Fruit fly (Drosophila melanogaster) whole organism, embryonic: Measurements from ENCODE around the gene CG11342.

ENCODE experiments used
- Blimp-1 ChIP-seq: fragments of 200-800 bp; sonication (Bioruptor generic); optimal IDR thresholded peaks from 3 replicates; lab custom pipeline; 2018; ENCODE audit warnings: missing biosample characterization, missing genetic modification characterization, mild to moderate bottlenecking, moderate library complexity, missing genetic modification reagents
- Bteb2 ChIP-seq: fragments of 200-800 bp; sonication (Bioruptor generic); optimal IDR thresholded peaks from 2 replicates; lab custom pipeline; 2016; ENCODE audit warnings: missing biosample characterization, missing genetic modification characterization
- CG10274 ChIP-seq: fragments of 200-800 bp; sonication (Bioruptor generic); optimal IDR thresholded peaks from 3 replicates; lab custom pipeline; 2017; ENCODE audit warnings: missing biosample characterization, mild to moderate bottlenecking, missing genetic modification characterization
- CG12391 ChIP-seq: fragments of 200-800 bp; sonication (Bioruptor generic); optimal IDR thresholded peaks from 3 replicates; lab custom pipeline; 2018; ENCODE audit warnings: missing biosample characterization, mild to moderate bottlenecking, missing genetic modification characterization, moderate library complexity
- CG12942 ChIP-seq: fragments of 200-800 bp; sonication (Bioruptor generic); optimal IDR thresholded peaks from 3 replicates; lab custom pipeline; 2016; ENCODE audit warnings: missing biosample characterization, missing genetic modification characterization
- CG13424 ChIP-seq: fragments of 200-800 bp; sonication (Bioruptor generic); optimal IDR thresholded peaks from 2 replicates; lab custom pipeline; 2019; ENCODE audit warnings: missing biosample characterization, mild to moderate bottlenecking, missing genetic modification characterization, moderate library complexity
- CG13775 ChIP-seq: fragments of 200-800 bp; sonication (Bioruptor generic); optimal IDR thresholded peaks from 3 replicates; lab custom pipeline; 2017; ENCODE audit warnings: missing biosample characterization, mild to moderate bottlenecking, missing genetic modification characterization
- CG13894 ChIP-seq: fragments of 200-800 bp; sonication (Bioruptor generic); optimal IDR thresholded peaks from 3 replicates; lab custom pipeline; 2018; ENCODE audit warnings: missing biosample characterization, mild to moderate bottlenecking, missing genetic modification characterization, moderate library complexity
- CG14014 ChIP-seq: fragments of 200-800 bp; sonication (Bioruptor generic); IDR thresholded peaks from 2 replicates; pipeline ENCODE4 v1.3.6; 2022; ENCODE audit warnings: missing biosample characterization, missing genetic modification characterization
- CG15696 ChIP-seq: fragments of 200-800 bp; sonication (Bioruptor generic); optimal IDR thresholded peaks from 2 replicates; lab custom pipeline; 2019; ENCODE audit warnings: missing biosample characterization, mild to moderate bottlenecking, missing genetic modification characterization, moderate library complexity
- CG17829 ChIP-seq: fragments of 200-800 bp; optimal IDR thresholded peaks from 2 replicates; lab custom pipeline; 2019; ENCODE audit warnings: missing biosample characterization, mild to moderate bottlenecking, missing genetic modification characterization, moderate library complexity
- CG18619 ChIP-seq: fragments of 200-800 bp; sonication (Bioruptor generic); optimal IDR thresholded peaks from 3 replicates; lab custom pipeline; 2017; ENCODE audit warnings: missing biosample characterization, mild to moderate bottlenecking, missing genetic modification characterization
- CG2120 ChIP-seq: fragments of 200-800 bp; sonication (Bioruptor generic); optimal IDR thresholded peaks from 3 replicates; lab custom pipeline; 2016; ENCODE audit warnings: missing biosample characterization, missing genetic modification characterization
- CG34224 ChIP-seq: fragments of 200-800 bp; sonication (Bioruptor generic); IDR thresholded peaks from 3 replicates; pipeline ENCODE4 v1.3.6; 2022; ENCODE audit warnings: missing biosample characterization, missing genetic modification characterization; ENCODE audit not compliant: partially characterized antibody
- CG4328 ChIP-seq: fragments of 200-800 bp; sonication (Bioruptor generic); optimal IDR thresholded peaks from 3 replicates; lab custom pipeline; 2017; ENCODE audit warnings: missing biosample characterization, missing genetic modification reagents, missing genetic modification characterization
- CG4424 ChIP-seq: fragments of 200-800 bp; sonication (Bioruptor generic); optimal IDR thresholded peaks from 3 replicates; lab custom pipeline; 2016; ENCODE audit warnings: missing biosample characterization, missing genetic modification characterization
- CG6683 ChIP-seq: fragments of 200-800 bp; sonication (Bioruptor generic); optimal IDR thresholded peaks from 2 replicates; lab custom pipeline; 2017; ENCODE audit warnings: missing biosample characterization, mild to moderate bottlenecking, missing genetic modification characterization, missing genetic modification reagents
- CG6854 ChIP-seq: fragments of 200-800 bp; sonication (Bioruptor generic); optimal IDR thresholded peaks from 3 replicates; lab custom pipeline; 2017; ENCODE audit warnings: missing biosample characterization, mild to moderate bottlenecking, missing genetic modification characterization
- CG7556 ChIP-seq: fragments of 200-800 bp; sonication (Bioruptor generic); optimal IDR thresholded peaks from 2 replicates; lab custom pipeline; 2017; ENCODE audit warnings: missing biosample characterization, mild to moderate bottlenecking, missing genetic modification characterization
- CG9932 ChIP-seq: fragments of 200-800 bp; sonication (Bioruptor generic); IDR thresholded peaks from 2 replicates; pipeline ENCODE4 v1.3.6; 2022; ENCODE audit warnings: missing biosample characterization, missing genetic modification characterization
- D19B ChIP-seq: fragments of 200-800 bp; sonication (Bioruptor generic); optimal IDR thresholded peaks from 2 replicates; lab custom pipeline; 2017; ENCODE audit warnings: missing biosample characterization, mild to moderate bottlenecking, missing genetic modification characterization
- Dll ChIP-seq: fragments of 200-800 bp; sonication (Bioruptor generic); IDR thresholded peaks from 4 replicates; pipeline ENCODE4 v1.3.6; 2022; ENCODE audit warnings: missing biosample characterization, missing genetic modification characterization; ENCODE audit not compliant: partially characterized antibody
- Fer1 ChIP-seq: fragments of 200-800 bp; sonication (Bioruptor generic); optimal IDR thresholded peaks from 2 replicates; lab custom pipeline; 2017; ENCODE audit warnings: missing biosample characterization, mild to moderate bottlenecking, missing genetic modification characterization
- Fer2 ChIP-seq: fragments of 200-800 bp; sonication (Bioruptor generic); optimal IDR thresholded peaks from 2 replicates; lab custom pipeline; 2018; ENCODE audit warnings: missing biosample characterization, mild to moderate bottlenecking, missing genetic modification characterization, moderate library complexity
- Fer3 ChIP-seq: fragments of 200-800 bp; sonication (Bioruptor generic); optimal IDR thresholded peaks from 2 replicates; lab custom pipeline; 2018; ENCODE audit warnings: missing biosample characterization, mild to moderate bottlenecking, missing genetic modification characterization, moderate library complexity
- Gug ChIP-seq: fragments of 200-800 bp; sonication (Bioruptor generic); IDR thresholded peaks from 4 replicates; pipeline ENCODE4 v1.3.6; 2022; ENCODE audit warnings: missing biosample characterization, missing genetic modification characterization
- Hsf ChIP-seq: fragments of 200-800 bp; sonication (Bioruptor generic); optimal IDR thresholded peaks from 3 replicates; lab custom pipeline; 2016; ENCODE audit warnings: missing biosample characterization, missing genetic modification characterization
- Jarid2 ChIP-seq: fragments of 200-800 bp; sonication (Bioruptor generic); optimal IDR thresholded peaks from 3 replicates; lab custom pipeline; 2017; ENCODE audit warnings: mild to moderate bottlenecking, missing biosample characterization, missing genetic modification reagents, missing genetic modification characterization
- Meics ChIP-seq: fragments of 200-800 bp; sonication (Bioruptor generic); optimal IDR thresholded peaks from 2 replicates; lab custom pipeline; 2017; ENCODE audit warnings: missing biosample characterization, mild to moderate bottlenecking, missing genetic modification characterization
- NC2β ChIP-seq: fragments of 200-800 bp; sonication (Bioruptor generic); optimal IDR thresholded peaks from 2 replicates; lab custom pipeline; 2016; ENCODE audit warnings: missing biosample characterization, missing genetic modification characterization
- Poxn ChIP-seq: fragments of 200-800 bp; sonication (Bioruptor generic); IDR thresholded peaks from 2 replicates; pipeline ENCODE4 v1.3.6; 2022; ENCODE audit warnings: missing biosample characterization, missing genetic modification characterization
- Sox102F ChIP-seq: fragments of 200-800 bp; sonication (Bioruptor generic); optimal IDR thresholded peaks from 2 replicates; lab custom pipeline; 2018; ENCODE audit warnings: missing biosample characterization, mild to moderate bottlenecking, missing genetic modification characterization, moderate library complexity
- Sry-β ChIP-seq: fragments of 200-800 bp; sonication (Bioruptor generic); optimal IDR thresholded peaks from 2 replicates; lab custom pipeline; 2018; ENCODE audit warnings: missing biosample characterization, mild to moderate bottlenecking, missing genetic modification characterization, moderate library complexity
- ash1 ChIP-seq: fragments of 200-800 bp; sonication (Bioruptor generic); optimal IDR thresholded peaks from 2 replicates; lab custom pipeline; 2018; ENCODE audit warnings: missing biosample characterization, mild to moderate bottlenecking, missing genetic modification characterization
- bab2 ChIP-seq: fragments of 200-800 bp; sonication (Bioruptor generic); optimal IDR thresholded peaks from 2 replicates; lab custom pipeline; 2016; ENCODE audit warnings: missing biosample characterization, missing genetic modification characterization
- crp ChIP-seq, 2 experiments: fragments of 200-800 bp; sonication (Bioruptor generic); optimal IDR thresholded peaks; 2 replicates in 1 of 2; 3 replicates in 1 of 2; lab custom pipeline; 2017; ENCODE audit warnings: missing biosample characterization in 2 of 2, missing genetic modification characterization in 2 of 2, mild to moderate bottlenecking in 1 of 2, moderate library complexity in 1 of 2
- dysf ChIP-seq: fragments of 200-800 bp; sonication (Bioruptor generic); IDR thresholded peaks from 3 replicates; pipeline ENCODE4 v1.3.6; 2022; ENCODE audit warnings: missing biosample characterization, missing genetic modification characterization
- fru ChIP-seq: fragments of >200 bp; optimal IDR thresholded peaks from 2 replicates; lab custom pipeline; 2017
- grn ChIP-seq: fragments of 200-800 bp; sonication (Bioruptor generic); optimal IDR thresholded peaks from 3 replicates; lab custom pipeline; 2017; ENCODE audit warnings: missing biosample characterization, missing genetic modification characterization
- her ChIP-seq: fragments of 200-800 bp; sonication (Bioruptor generic); optimal IDR thresholded peaks from 2 replicates; lab custom pipeline; 2016; ENCODE audit warnings: missing biosample characterization, missing genetic modification characterization
- ind ChIP-seq: fragments of 200-800 bp; sonication (Bioruptor generic); optimal IDR thresholded peaks from 3 replicates; lab custom pipeline; 2016; ENCODE audit warnings: missing biosample characterization, missing genetic modification characterization
- lbe ChIP-seq: fragments of 200-800 bp; sonication (Bioruptor generic); optimal IDR thresholded peaks from 2 replicates; lab custom pipeline; 2016; ENCODE audit warnings: missing biosample characterization, mild to moderate bottlenecking, missing genetic modification characterization
- mam ChIP-seq: fragments of 200-800 bp; sonication (Bioruptor generic); optimal IDR thresholded peaks from 3 replicates; lab custom pipeline; 2016; ENCODE audit warnings: missing biosample characterization, missing genetic modification characterization
- nau ChIP-seq: fragments of 200-800 bp; sonication (Bioruptor generic); optimal IDR thresholded peaks from 3 replicates; lab custom pipeline; 2017; ENCODE audit warnings: missing biosample characterization, mild to moderate bottlenecking, missing genetic modification characterization, missing genetic modification reagents
- onecut ChIP-seq: fragments of 200-800 bp; sonication (Bioruptor generic); IDR thresholded peaks from 2 replicates; pipeline ENCODE4 v1.3.6; 2022; ENCODE audit warnings: missing biosample characterization, missing genetic modification characterization
- pho ChIP-seq: fragments of 200-800 bp; sonication (Bioruptor generic); optimal IDR thresholded peaks from 2 replicates; lab custom pipeline; 2016; ENCODE audit warnings: missing biosample characterization, missing genetic modification characterization
- phol ChIP-seq: fragments of 200-800 bp; sonication (Bioruptor generic); optimal IDR thresholded peaks from 3 replicates; lab custom pipeline; 2018; ENCODE audit warnings: missing biosample characterization, mild to moderate bottlenecking, missing genetic modification characterization, moderate library complexity
- pum ChIP-seq: fragments of 200-800 bp; sonication (Bioruptor generic); optimal IDR thresholded peaks from 2 replicates; lab custom pipeline; 2016; ENCODE audit warnings: missing biosample characterization, missing genetic modification characterization
- usp ChIP-seq: fragments of >200 bp; optimal IDR thresholded peaks from 2 replicates; lab custom pipeline; 2017; ENCODE audit warnings: missing biosample characterization, missing genetic modification characterization
- vvl ChIP-seq: fragments of 200-800 bp; sonication (Bioruptor generic); IDR thresholded peaks from 2 replicates; pipeline ENCODE4 v1.3.6; 2022; ENCODE audit warnings: missing biosample characterization, missing genetic modification characterization
- zen ChIP-seq: fragments of 200-800 bp; sonication (Bioruptor generic); optimal IDR thresholded peaks from 3 replicates; lab custom pipeline; 2018; ENCODE audit warnings: missing biosample characterization, mild to moderate bottlenecking, missing genetic modification characterization, moderate library complexity

The CG11342 gene

DNA sequence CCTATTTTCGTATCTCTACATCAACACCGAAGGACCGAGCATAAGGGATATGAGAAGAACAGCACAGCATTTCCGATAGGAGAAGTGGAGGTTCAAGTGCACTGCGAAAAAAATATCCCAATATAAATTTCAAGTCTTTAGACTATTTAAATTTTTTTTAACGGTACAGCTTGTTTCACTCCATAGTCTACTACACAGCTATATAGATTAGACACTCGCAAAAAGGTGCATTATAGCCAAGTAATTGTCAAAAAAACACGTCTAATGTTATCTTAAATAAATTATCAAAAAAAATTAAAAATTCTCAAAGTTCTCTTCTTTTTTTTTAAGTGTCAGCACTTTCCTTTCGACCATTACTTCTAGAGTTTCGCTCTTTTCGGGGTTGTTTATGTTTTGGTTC lies 11.6 kb upstream of the CG11342 start (continued):
- TF ChIP-seq CG9932 (GFP tag; lab: Robert Waterston, UW), result peak; percentile 38
- TF ChIP-seq pho, result peak; percentile 44
- TF ChIP-seq CG2120, result peak; percentile 81
- TF ChIP-seq CG4424 (GFP tag; lab: Kevin White, UChicago), result peak; percentile 41
- peak; percentile 53 for TF ChIP-seq CG7556 (GFP tag; lab: Kevin White, UChicago)
- TF ChIP-seq ind (GFP tag; lab: Kevin White, UChicago), result peak; percentile 24
- no peak for TF ChIP-seq fru (lab: Kevin White, UChicago)
- TF ChIP-seq CG15696, result peak; percentile 15
- no peak for TF ChIP-seq pum (GFP tag; lab: Kevin White, UChicago)
- TF ChIP-seq D19B (GFP tag; lab: Kevin White, UChicago), result peak; percentile 7
- TF ChIP-seq Fer1 (GFP tag; lab: Kevin White, UChicago), result peak; percentile 82
- peak; percentile 61 for TF ChIP-seq Sox102F (GFP tag; lab: Kevin White, UChicago)
- peak; percentile 52 for TF ChIP-seq Hsf (GFP tag; lab: Kevin White, UChicago)
- no peak for TF ChIP-seq Dll (GFP tag; lab: Robert Waterston, UW)
- no peak for TF ChIP-seq NC2β
- peak; percentile 63 for TF ChIP-seq CG13424 (tag; lab: Kevin White, UChicago)
- peak; percentile 72 for TF ChIP-seq Meics
- TF ChIP-seq CG10274 (GFP tag; lab: Kevin White, UChicago), result peak; percentile 4
- peak; percentile 58 for TF ChIP-seq Bteb2 (GFP tag; lab: Kevin White, UChicago)
- TF ChIP-seq CG12942, result peak; percentile 9
- TF ChIP-seq CG18619 (GFP tag; lab: Kevin White, UChicago), result peak; percentile 57
- TF ChIP-seq CG4328 (GFP tag; lab: Kevin White, UChicago), result peak; percentile 42
- peak; percentile 78 for TF ChIP-seq dysf (GFP tag; lab: Robert Waterston, UW)
- peak; percentile 56 for TF ChIP-seq CG12391 (tag; lab: Kevin White, UChicago)
- TF ChIP-seq mam (GFP tag; lab: Kevin White, UChicago), result peak; percentile 48
- no peak for TF ChIP-seq ash1 (GFP tag; lab: Kevin White, UChicago)
- peak; percentile 79 for TF ChIP-seq vvl
- peak; percentile 43 for TF ChIP-seq Blimp-1 (GFP tag; lab: Kevin White, UChicago)
- TF ChIP-seq lbe (GFP tag; lab: Kevin White, UChicago), result no peak
- TF ChIP-seq zen (tag; lab: Kevin White, UChicago), result peak; percentile 6
- peak; percentile 42 for TF ChIP-seq CG6854 (GFP tag; lab: Kevin White, UChicago)
- peak; percentile 48 for TF ChIP-seq CG13775
- peak; percentile 30 for TF ChIP-seq CG6683 (GFP tag; lab: Kevin White, UChicago)
- no peak for TF ChIP-seq crp (GFP tag; optimal IDR thresholded peaks at IDR 0.05; lab: Kevin White, UChicago)
- peak; percentile 64 for TF ChIP-seq phol
- no peak for TF ChIP-seq usp (GFP tag; lab: Kevin White, UChicago)
- TF ChIP-seq Sry-β (GFP tag; lab: Kevin White, UChicago), result no peak
- peak; percentile 64 for TF ChIP-seq CG13894 (tag; lab: Kevin White, UChicago)
- peak; percentile 59 for TF ChIP-seq Fer3 (tag; lab: Kevin White, UChicago)
- no peak for TF ChIP-seq her (GFP tag; lab: Kevin White, UChicago)
- peak; percentile 26 for TF ChIP-seq Fer2 (tag; lab: Kevin White, UChicago)
- peak; percentile 44 for TF ChIP-seq onecut (GFP tag; lab: Robert Waterston, UW)
- no peak for TF ChIP-seq CG34224
- TF ChIP-seq nau (GFP tag; lab: Kevin White, UChicago), result peak; percentile 12
- no peak for TF ChIP-seq Jarid2 (GFP tag; lab: Kevin White, UChicago)
- no peak for TF ChIP-seq Poxn
- no peak for TF ChIP-seq grn
- peak; percentile 7 for TF ChIP-seq bab2
- peak; percentile 30; the same call in 1 of the 4 replicates for TF ChIP-seq Gug (GFP tag; lab: Robert Waterston, UW)
- peak; percentile 67 for TF ChIP-seq CG14014
- TF ChIP-seq CG17829, result peak; percentile 32
